Fruit fly (Drosophila melanogaster) whole organism, embryonic: ENCODE data around the gene CG1542.

Experiments used
- Atf6 ChIP-seq: fragments of 200-800 bp; sonication (Bioruptor generic); IDR thresholded peaks from 2 replicates; pipeline ENCODE4 v1.3.6; 2022; ENCODE audit warnings: missing biosample characterization, missing genetic modification characterization
- Awh ChIP-seq: fragments of 200-800 bp; sonication (Bioruptor generic); IDR thresholded peaks from 2 replicates; pipeline ENCODE4, ENCODE4 v1.3.6; 2022; ENCODE audit warnings: missing biosample characterization, missing genetic modification characterization
- BEAF-32 ChIP-seq: fragments of 200-800 bp; sonication (Bioruptor generic); optimal IDR thresholded peaks from 3 replicates; lab custom pipeline; 2017; ENCODE audit warnings: missing biosample characterization, missing genetic modification characterization, mild to moderate bottlenecking, moderate library complexity, missing genetic modification reagents
- Blimp-1 ChIP-seq: fragments of 200-800 bp; sonication (Bioruptor generic); optimal IDR thresholded peaks from 3 replicates; lab custom pipeline; 2018; ENCODE audit warnings: missing biosample characterization, missing genetic modification characterization, mild to moderate bottlenecking, moderate library complexity, missing genetic modification reagents
- CG10979 ChIP-seq: fragments of 200-800 bp; sonication (Bioruptor generic); optimal IDR thresholded peaks from 2 replicates; lab custom pipeline; 2018; ENCODE audit warnings: missing biosample characterization, mild to moderate bottlenecking, missing genetic modification characterization, moderate library complexity
- CG11456 ChIP-seq: fragments of 200-800 bp; sonication (Bioruptor generic); IDR thresholded peaks from 3 replicates; pipeline ENCODE4 v1.3.6; 2022; ENCODE audit warnings: missing biosample characterization, missing genetic modification characterization
- CG11560 ChIP-seq: fragments of 200-800 bp; sonication (Bioruptor generic); IDR thresholded peaks from 3 replicates; pipeline ENCODE4 v1.3.6; 2022; ENCODE audit warnings: missing biosample characterization, missing genetic modification characterization
- CG12942 ChIP-seq: fragments of 200-800 bp; sonication (Bioruptor generic); optimal IDR thresholded peaks from 3 replicates; lab custom pipeline; 2016; ENCODE audit warnings: missing biosample characterization, missing genetic modification characterization
- CG13287 ChIP-seq: fragments of 200-800 bp; sonication (Bioruptor generic); IDR thresholded peaks from 2 replicates; pipeline ENCODE4 v1.3.6; 2022; ENCODE audit warnings: missing biosample characterization, missing genetic modification characterization; ENCODE audit not compliant: partially characterized antibody
- CG15601 ChIP-seq: fragments of 200-800 bp; sonication (Bioruptor generic); optimal IDR thresholded peaks from 3 replicates; lab custom pipeline; 2019; ENCODE audit warnings: missing biosample characterization, mild to moderate bottlenecking, missing genetic modification characterization, moderate library complexity
- CG17612 ChIP-seq: fragments of 200-800 bp; sonication (Bioruptor generic); IDR thresholded peaks from 2 replicates; pipeline ENCODE4 v1.3.6; 2022; ENCODE audit warnings: missing biosample characterization, missing genetic modification characterization
- CG17829 ChIP-seq: fragments of 200-800 bp; optimal IDR thresholded peaks from 2 replicates; lab custom pipeline; 2019; ENCODE audit warnings: missing biosample characterization, mild to moderate bottlenecking, missing genetic modification characterization, moderate library complexity
- CG3838 ChIP-seq: fragments of 200-800 bp; sonication (Bioruptor generic); optimal IDR thresholded peaks from 3 replicates; lab custom pipeline; 2016; ENCODE audit warnings: missing biosample characterization, missing genetic modification characterization
- CG6689 ChIP-seq: fragments of 200-800 bp; sonication (Bioruptor generic); IDR thresholded peaks from 2 replicates; pipeline ENCODE4 v1.3.6; 2022; ENCODE audit warnings: missing biosample characterization, missing genetic modification characterization
- CG8089 ChIP-seq: fragments of 200-800 bp; sonication (Bioruptor generic); optimal IDR thresholded peaks from 3 replicates; lab custom pipeline; 2016; ENCODE audit warnings: missing biosample characterization, missing genetic modification characterization
- CG9876 ChIP-seq: fragments of 200-800 bp; sonication (Bioruptor generic); optimal IDR thresholded peaks from 2 replicates; lab custom pipeline; 2016; ENCODE audit warnings: missing biosample characterization, missing genetic modification characterization
- Camta ChIP-seq: fragments of 200-800 bp; sonication (Bioruptor generic); optimal IDR thresholded peaks from 2 replicates; lab custom pipeline; 2016; ENCODE audit warnings: missing biosample characterization, missing genetic modification characterization
- Dip3 ChIP-seq: fragments of 200-800 bp; sonication (Bioruptor generic); optimal IDR thresholded peaks from 3 replicates; lab custom pipeline; 2016; ENCODE audit warnings: missing biosample characterization, missing genetic modification characterization
- Drgx ChIP-seq: fragments of 200-800 bp; sonication (Bioruptor generic); IDR thresholded peaks from 2 replicates; pipeline ENCODE4 v1.3.6; 2022; ENCODE audit warnings: missing biosample characterization, missing genetic modification characterization
- E2f1 ChIP-seq: fragments of 200-800 bp; sonication (Bioruptor generic); IDR thresholded peaks from 2 replicates; pipeline ENCODE4 v1.3.6; 2022; ENCODE audit warnings: missing biosample characterization, missing genetic modification characterization
- Ets65A ChIP-seq: fragments of 200-800 bp; sonication (Bioruptor generic); peaks from one replicate; lab custom pipeline; 2016; ENCODE audit warnings: missing biosample characterization, missing genetic modification characterization
- HmgZ ChIP-seq: fragments of 200-800 bp; sonication (Bioruptor generic); optimal IDR thresholded peaks from 2 replicates; lab custom pipeline; 2018; ENCODE audit warnings: missing biosample characterization, mild to moderate bottlenecking, missing genetic modification characterization
- Pdp1 ChIP-seq, 2 experiments: fragments of 200-800 bp; sonication (Bioruptor generic); optimal IDR thresholded peaks; 3 replicates each; lab custom pipeline; 2016; ENCODE audit warnings: missing biosample characterization in 2 of 2, missing genetic modification characterization in 2 of 2, mild to moderate bottlenecking in 1 of 2, moderate library complexity in 1 of 2
- Sox102F ChIP-seq: fragments of 200-800 bp; sonication (Bioruptor generic); optimal IDR thresholded peaks from 2 replicates; lab custom pipeline; 2018; ENCODE audit warnings: missing biosample characterization, mild to moderate bottlenecking, missing genetic modification characterization, moderate library complexity
- Sry-β ChIP-seq: fragments of 200-800 bp; sonication (Bioruptor generic); optimal IDR thresholded peaks from 2 replicates; lab custom pipeline; 2018; ENCODE audit warnings: missing biosample characterization, mild to moderate bottlenecking, missing genetic modification characterization, moderate library complexity
- Tbp ChIP-seq: fragments of >200 bp; optimal IDR thresholded peaks from 2 replicates; lab custom pipeline; 2018; ENCODE audit warnings: missing biosample characterization, missing genetic modification characterization
- Xrp1 ChIP-seq: fragments of 200-800 bp; sonication (Bioruptor generic); IDR thresholded peaks from 2 replicates; pipeline ENCODE4 v1.3.6; 2022; ENCODE audit warnings: missing biosample characterization, missing genetic modification characterization
- ac ChIP-seq: fragments of 200-800 bp; sonication (Bioruptor generic); optimal IDR thresholded peaks from 3 replicates; lab custom pipeline; 2017; ENCODE audit warnings: missing biosample characterization, mild to moderate bottlenecking, missing genetic modification characterization
- amos ChIP-seq: fragments of 200-800 bp; sonication (Bioruptor generic); IDR thresholded peaks from 2 replicates; pipeline ENCODE4 v1.3.6; 2022; ENCODE audit warnings: missing biosample characterization, missing genetic modification characterization; ENCODE audit not compliant: partially characterized antibody
- ara ChIP-seq: fragments of 200-800 bp; sonication (Bioruptor generic); IDR thresholded peaks from 2 replicates; pipeline ENCODE4 v1.3.6; 2022; ENCODE audit warnings: missing biosample characterization, missing genetic modification characterization
- bowl ChIP-seq: fragments of 200-800 bp; sonication (Bioruptor generic); IDR thresholded peaks from 2 replicates; pipeline ENCODE4 v1.3.6; 2022; ENCODE audit warnings: missing biosample characterization, missing genetic modification characterization
- eve ChIP-seq, 2 experiments: fragments of >200 bp; optimal IDR thresholded peaks; 2 replicates each; lab custom pipeline; 2017; ENCODE audit warnings: missing biosample characterization in 2 of 2, missing genetic modification characterization in 2 of 2
- fd64A ChIP-seq: fragments of 200-800 bp; sonication (Bioruptor generic); optimal IDR thresholded peaks from 3 replicates; lab custom pipeline; 2018; ENCODE audit warnings: missing biosample characterization, mild to moderate bottlenecking, missing genetic modification characterization
- gsb-n ChIP-seq: fragments of 200-800 bp; sonication (Bioruptor generic); optimal IDR thresholded peaks from 3 replicates; lab custom pipeline; 2018; ENCODE audit warnings: missing biosample characterization, mild to moderate bottlenecking, missing genetic modification characterization
- jumu ChIP-seq: fragments of 200-800 bp; sonication (Bioruptor generic); optimal IDR thresholded peaks from 3 replicates; lab custom pipeline; 2016; ENCODE audit warnings: missing biosample characterization, missing genetic modification characterization
- kah ChIP-seq: fragments of 200-800 bp; sonication (Bioruptor generic); optimal IDR thresholded peaks from 2 replicates; lab custom pipeline; 2018; ENCODE audit warnings: missing biosample characterization, mild to moderate bottlenecking, missing genetic modification characterization
- kni ChIP-seq: fragments of 200-800 bp; sonication (Bioruptor generic); optimal IDR thresholded peaks from 3 replicates; lab custom pipeline; 2017; ENCODE audit warnings: mild to moderate bottlenecking, missing biosample characterization, missing genetic modification reagents, missing genetic modification characterization
- lov ChIP-seq, 2 experiments: fragments of 200-800 bp in 1 of 2; fragments of >200 bp in 1 of 2; sonication (Bioruptor generic) in 1 of 2; IDR thresholded peaks in 1 of 2; optimal IDR thresholded peaks in 1 of 2; 2 replicates in 1 of 2; 3 replicates in 1 of 2; pipeline versions ENCODE4 v1.3.6 to Lab custom; 2017 to 2022; ENCODE audit warnings: missing biosample characterization in 1 of 2, missing genetic modification characterization in 1 of 2
- nerfin-2 ChIP-seq: fragments of 200-800 bp; sonication (Bioruptor generic); IDR thresholded peaks from 2 replicates; pipeline ENCODE4 v1.3.6; 2022; ENCODE audit warnings: missing biosample characterization, missing genetic modification characterization; ENCODE audit not compliant: partially characterized antibody
- pros ChIP-seq: fragments of 200-800 bp; sonication (Bioruptor generic); optimal IDR thresholded peaks from 3 replicates; lab custom pipeline; 2019; ENCODE audit warnings: missing biosample characterization, mild to moderate bottlenecking, missing genetic modification characterization, moderate library complexity
- ranshi ChIP-seq: fragments of 200-800 bp; sonication (Bioruptor generic); IDR thresholded peaks from 2 replicates; pipeline ENCODE4 v1.3.6; 2022; ENCODE audit warnings: missing biosample characterization, missing genetic modification characterization
- sr ChIP-seq: fragments of 200-800 bp; sonication (Bioruptor generic); IDR thresholded peaks from 3 replicates; pipeline ENCODE4 v1.3.6; 2022; ENCODE audit warnings: missing biosample characterization, missing genetic modification characterization
- tap ChIP-seq: fragments of 200-800 bp; optimal IDR thresholded peaks from 3 replicates; lab custom pipeline; 2019; ENCODE audit warnings: missing biosample characterization, mild to moderate bottlenecking, missing genetic modification characterization, moderate library complexity
- wdn ChIP-seq: fragments of 200-800 bp; sonication (Bioruptor generic); IDR thresholded peaks from 2 replicates; pipeline ENCODE4 v1.3.6; 2022; ENCODE audit warnings: missing biosample characterization, missing genetic modification characterization

Gene CG1542

DNA sequence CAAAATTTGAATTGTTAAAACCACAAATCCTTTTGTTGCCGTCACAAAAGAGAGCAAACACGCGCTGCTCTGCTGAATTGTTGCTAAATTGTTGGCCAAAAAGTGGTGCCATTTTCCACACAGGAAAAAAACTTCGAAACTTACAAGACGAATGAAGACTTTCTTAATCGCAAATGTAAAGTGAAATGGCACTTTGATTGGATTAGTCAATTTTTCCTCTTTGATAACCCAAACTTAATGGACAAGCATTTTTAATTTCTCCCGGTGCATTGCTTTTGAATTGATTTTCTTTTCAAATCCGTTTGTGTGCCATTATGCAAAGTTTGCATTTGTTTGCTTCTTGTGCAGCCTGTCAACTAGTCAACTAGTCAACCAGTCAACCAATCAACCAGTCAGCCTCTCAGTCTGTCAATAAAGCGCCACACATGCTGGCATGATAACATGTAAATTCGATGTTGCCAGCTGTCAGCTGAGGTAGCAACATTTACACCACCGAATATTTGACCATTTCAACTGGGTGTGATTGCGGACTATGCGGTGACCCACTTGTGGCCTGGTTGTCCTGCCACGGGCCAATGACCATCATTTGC, 29.9 kb downstream of the CG1542 start (continued):
- TF ChIP-seq kah (GFP tag; lab: Kevin White, UChicago) (no peak), CG6689 (no peak), CG10979 (tag; lab: Kevin White, UChicago) (no peak), tap (tag; lab: Kevin White, UChicago) (no peak), E2f1 (no peak), Xrp1 (GFP tag; lab: Robert Waterston, UW) (0 out of 2 replicates have a peak, but pooled peaks have one; percentile 18), Camta (GFP tag; lab: Kevin White, UChicago) (no peak), Dip3 (GFP tag; lab: Kevin White, UChicago) (no peak), CG8089 (GFP tag; lab: Kevin White, UChicago) (no peak), fd64A (GFP tag; lab: Kevin White, UChicago) (no peak), ara (no peak), wdn (GFP tag; lab: Robert Waterston, UW) (no peak), Sox102F (peak; percentile 8), eve (GFP tag; optimal IDR thresholded peaks at IDR 0.05; lab: Kevin White, UChicago) (peak in 1 of 2 experiments; percentile 72), sr (GFP tag; lab: Robert Waterston, UW) (no peak), Ets65A (GFP tag; lab: Kevin White, UChicago) (no peak), Drgx (peak; percentile 68), amos (no peak), HmgZ (tag; lab: Kevin White, UChicago) (no peak), Atf6 (GFP tag; lab: Robert Waterston, UW) (no peak), CG12942 (GFP tag; lab: Kevin White, UChicago) (no peak), ac (GFP tag; lab: Kevin White, UChicago) (no peak), ranshi (GFP tag; lab: Robert Waterston, UW) (no peak)

DNA sequence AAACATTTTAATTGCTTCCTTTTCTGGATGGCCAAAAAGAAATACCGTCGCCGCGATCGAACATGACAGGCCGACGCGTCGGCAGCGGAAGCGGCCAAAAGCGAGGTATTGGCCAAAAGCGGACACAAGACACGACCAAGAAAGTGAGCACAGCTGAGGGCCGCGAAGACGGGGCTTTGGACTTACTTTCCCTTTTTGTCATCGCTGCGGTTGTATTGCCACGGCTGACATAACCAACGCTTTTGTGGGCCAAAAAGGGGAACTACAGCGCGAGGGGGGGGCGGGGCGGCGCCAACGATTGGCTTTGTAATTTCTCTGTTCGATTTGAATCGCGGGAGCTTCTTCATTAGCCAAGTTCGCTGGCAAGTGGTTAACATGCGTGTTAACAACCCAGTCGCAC, 32.5 kb downstream of the CG1542 start:
- peak; percentile 26 for TF ChIP-seq pros
- TF ChIP-seq bowl (GFP tag; lab: Robert Waterston, UW), result no peak
- TF ChIP-seq jumu, result no peak
- TF ChIP-seq CG17612 (GFP tag; lab: Robert Waterston, UW), result no peak
- TF ChIP-seq gsb-n (tag; lab: Kevin White, UChicago), result no peak
- TF ChIP-seq Sry-β, result no peak
- TF ChIP-seq lov (optimal IDR thresholded peaks at IDR 0.05; lab: Kevin White, UChicago), result no peak
- TF ChIP-seq lov (GFP tag; IDR thresholded peaks at IDR 0.05; lab: Robert Waterston, UW), result no peak
- no peak for TF ChIP-seq BEAF-32
- peak; percentile 92 for TF ChIP-seq Blimp-1 (GFP tag; lab: Kevin White, UChicago)
- peak; percentile 46 for TF ChIP-seq kni
- peak in 1 of 2 experiments; percentile 41 for TF ChIP-seq Pdp1 (GFP tag; optimal IDR thresholded peaks at IDR 0.05; lab: Kevin White, UChicago)
- TF ChIP-seq nerfin-2 (GFP tag; lab: Robert Waterston, UW), result no peak
- TF ChIP-seq CG11456, result no peak
- TF ChIP-seq CG17829, result no peak
- TF ChIP-seq CG9876 (GFP tag; lab: Kevin White, UChicago), result no peak
- TF ChIP-seq CG12942 (GFP tag; lab: Kevin White, UChicago), result no peak
- 0 out of 3 replicates have a peak, but pooled peaks have one; percentile 8 for TF ChIP-seq CG11560 (tag; lab: Robert Waterston, UW)
- TF ChIP-seq CG3838, result no peak
- TF ChIP-seq CG13287, result no peak
- no peak for TF ChIP-seq Tbp
- TF ChIP-seq CG15601 (tag; lab: Kevin White, UChicago), result no peak
- TF ChIP-seq Awh (GFP tag; lab: Robert Waterston, UW), result no peak
